Fruit fly (Drosophila melanogaster): ENCODE data around the gene Kr-h2.

dm6 chr2L:6090786-6091716, 20.3 kb downstream of the Kr-h2 start, which contains the start of gene CG45075:
- no peak for TF ChIP-seq h (optimal IDR thresholded peaks at IDR 0.05)
- no peak for TF ChIP-seq Sin3A (optimal IDR thresholded peaks at IDR 0.05)
- no peak for TF ChIP-seq psq (optimal IDR thresholded peaks at IDR 0.05)

Measured in Kc167 (cell line).